Worm (Caenorhabditis elegans) whole organism, L1 larva: ENCODE data around the gene Y97E10AR.6.

Experiments
- efl-1 ChIP-seq, 4 experiments: fragments of 150-350 bp; optimal IDR thresholded peaks in 3 of 4; peaks in 1 of 4; 1 replicate in 1 of 4; 2 replicates in 3 of 4; lab custom pipeline; 2014; ENCODE audit warnings: missing biosample characterization in 2 of 4, missing genetic modification characterization in 2 of 4, missing genetic modification reagents in 2 of 4
- mep-1 ChIP-seq: fragments of 150-350 bp; optimal IDR thresholded peaks from 2 replicates; lab custom pipeline; 2014; ENCODE audit warnings: missing biosample characterization, missing genetic modification characterization
- nhr-76 ChIP-seq: sonication (generic microtip); optimal IDR thresholded peaks from 2 replicates; lab custom pipeline; 2017; ENCODE audit warnings: missing biosample characterization, missing genetic modification characterization
- skn-1 ChIP-seq: fragments of 150-350 bp; optimal IDR thresholded peaks from 2 replicates; lab custom pipeline; 2014; ENCODE audit warnings: missing biosample characterization, missing genetic modification characterization

- TF ChIP-seq mep-1 (tag; lab: Kevin White, UChicago): no peak
- TF ChIP-seq nhr-76 (tag; lab: Kevin White, UChicago): no peak
- TF ChIP-seq efl-1 (optimal IDR thresholded peaks at IDR 0.05; lab: Kevin White, UChicago): no peak
- TF ChIP-seq efl-1 (GFP tag; optimal IDR thresholded peaks at IDR 0.05 in 1 of 2; lab: Kevin White, UChicago): no peak
- no peak for TF ChIP-seq skn-1
Observed at ce11 chrV:7980993-7981595, 32.7 kb downstream of the Y97E10AR.6 start, which contains the start of gene F26D11.1.
